Worm (Caenorhabditis elegans) whole organism, L4/young adult: Measurements from ENCODE around the gene F29F11.20.

ENCODE experiments used
- W03F9.2 ChIP-seq: fragments of 150-350 bp; optimal IDR thresholded peaks from 2 replicates; lab custom pipeline; 2014; ENCODE audit warnings: missing biosample characterization, missing genetic modification characterization
- him-1 ChIP-seq: sonication (generic microtip); optimal IDR thresholded peaks from 2 replicates; lab custom pipeline; 2016; ENCODE audit warnings: missing genotype, missing genetic modification reagents, missing genetic modification characterization, missing compliant biosample characterization

- no peak for TF ChIP-seq him-1 (tag; lab: Kevin White, UChicago)
- no peak for TF ChIP-seq W03F9.2 (tag; lab: Kevin White, UChicago)
Measured at ce11 chrV:10679080-10679479, 8.6 kb upstream of the F29F11.20 start.
